Fruit fly (Drosophila melanogaster) whole organism, embryonic: ENCODE measurements around the gene CG46042.

Experiments used
- CG11093 ChIP-seq: fragments of 200-800 bp; sonication (Bioruptor generic); IDR thresholded peaks from 3 replicates; pipeline ENCODE4 v1.3.6; 2022; ENCODE audit warnings: missing biosample characterization, missing genetic modification characterization
- CG14965 ChIP-seq: fragments of 200-800 bp; sonication (Bioruptor generic); optimal IDR thresholded peaks from 2 replicates; lab custom pipeline; 2016; ENCODE audit warnings: missing biosample characterization, missing genetic modification characterization, borderline replicate concordance
- CG1603 ChIP-seq: fragments of 200-800 bp; sonication (Bioruptor generic); optimal IDR thresholded peaks from 2 replicates; lab custom pipeline; 2019; ENCODE audit warnings: missing biosample characterization, mild to moderate bottlenecking, missing genetic modification characterization, moderate library complexity
- CG6254 ChIP-seq: fragments of 200-800 bp; sonication (Bioruptor generic); optimal IDR thresholded peaks from 3 replicates; lab custom pipeline; 2017; ENCODE audit warnings: mild to moderate bottlenecking, missing biosample characterization, missing genetic modification reagents, missing genetic modification characterization
- CG7271 ChIP-seq: fragments of 200-800 bp; sonication (Bioruptor generic); optimal IDR thresholded peaks from 2 replicates; lab custom pipeline; 2018; ENCODE audit warnings: missing biosample characterization, mild to moderate bottlenecking, missing genetic modification characterization, moderate library complexity
- D ChIP-seq, 2 experiments: fragments of 200-800 bp in 1 of 2; fragments of >200 bp in 1 of 2; sonication (Bioruptor generic) in 1 of 2; optimal IDR thresholded peaks; 2 replicates in 1 of 2; 3 replicates in 1 of 2; lab custom pipeline; 2017; ENCODE audit warnings: mild to moderate bottlenecking in 1 of 2, missing biosample characterization in 1 of 2, missing genetic modification characterization in 1 of 2, missing genetic modification reagents in 1 of 2
- Ets97D ChIP-seq: fragments of 200-800 bp; sonication (Bioruptor generic); optimal IDR thresholded peaks from 3 replicates; lab custom pipeline; 2016; ENCODE audit warnings: missing biosample characterization, missing genetic modification characterization
- H15 ChIP-seq: fragments of 200-800 bp; sonication (Bioruptor generic); IDR thresholded peaks from 3 replicates; pipeline ENCODE4 v1.3.6; 2022; ENCODE audit warnings: missing biosample characterization, missing genetic modification characterization
- HHEX ChIP-seq: fragments of 200-800 bp; sonication (Bioruptor generic); optimal IDR thresholded peaks from 3 replicates; lab custom pipeline; 2017; ENCODE audit warnings: missing biosample characterization, mild to moderate bottlenecking, missing genetic modification characterization, missing genetic modification reagents
- Hey ChIP-seq: fragments of 200-800 bp; sonication (Bioruptor generic); optimal IDR thresholded peaks from 3 replicates; lab custom pipeline; 2018; ENCODE audit warnings: missing biosample characterization, mild to moderate bottlenecking, missing genetic modification characterization
- Kr ChIP-seq: fragments of 200-800 bp; sonication (Bioruptor generic); optimal IDR thresholded peaks from 2 replicates; lab custom pipeline; 2017; ENCODE audit warnings: missing biosample characterization, mild to moderate bottlenecking, missing genetic modification characterization
- Sry-β ChIP-seq: fragments of 200-800 bp; sonication (Bioruptor generic); optimal IDR thresholded peaks from 2 replicates; lab custom pipeline; 2018; ENCODE audit warnings: missing biosample characterization, mild to moderate bottlenecking, missing genetic modification characterization, moderate library complexity
- TFAM ChIP-seq: fragments of 200-800 bp; sonication (Bioruptor generic); optimal IDR thresholded peaks from 2 replicates; lab custom pipeline; 2017; ENCODE audit warnings: missing biosample characterization, missing genetic modification characterization, inconsistent platforms
- ara ChIP-seq: fragments of 200-800 bp; sonication (Bioruptor generic); IDR thresholded peaks from 2 replicates; pipeline ENCODE4 v1.3.6; 2022; ENCODE audit warnings: missing biosample characterization, missing genetic modification characterization
- ash1 ChIP-seq: fragments of 200-800 bp; sonication (Bioruptor generic); optimal IDR thresholded peaks from 2 replicates; lab custom pipeline; 2018; ENCODE audit warnings: missing biosample characterization, mild to moderate bottlenecking, missing genetic modification characterization
- az2 ChIP-seq: fragments of 200-800 bp; sonication (Bioruptor generic); optimal IDR thresholded peaks from 3 replicates; lab custom pipeline; 2016; ENCODE audit warnings: missing biosample characterization, missing genetic modification characterization
- cad ChIP-seq: fragments of >200 bp; optimal IDR thresholded peaks from 2 replicates; lab custom pipeline; 2017; ENCODE audit warnings: missing biosample characterization, missing genetic modification characterization
- cg ChIP-seq: fragments of 200-800 bp; sonication (Bioruptor generic); optimal IDR thresholded peaks from 3 replicates; lab custom pipeline; 2019; ENCODE audit warnings: missing biosample characterization, mild to moderate bottlenecking, missing genetic modification characterization, moderate library complexity
- dm ChIP-seq: fragments of 200-800 bp; sonication (Bioruptor generic); optimal IDR thresholded peaks from 3 replicates; lab custom pipeline; 2016; ENCODE audit warnings: missing biosample characterization, missing genetic modification characterization
- emc ChIP-seq: fragments of 200-800 bp; sonication (Bioruptor generic); optimal IDR thresholded peaks from 2 replicates; lab custom pipeline; 2016; ENCODE audit warnings: missing biosample characterization, missing genetic modification characterization
- ewg ChIP-seq: fragments of 200-800 bp; sonication (Bioruptor generic); optimal IDR thresholded peaks from 3 replicates; lab custom pipeline; 2017; ENCODE audit warnings: mild to moderate bottlenecking, missing biosample characterization, missing genetic modification reagents, missing genetic modification characterization
- insv ChIP-seq, 2 experiments: fragments of 200-800 bp; sonication (Bioruptor generic); optimal IDR thresholded peaks; 3 replicates each; lab custom pipeline; 2016 to 2018; ENCODE audit warnings: missing biosample characterization in 2 of 2, missing genetic modification characterization in 2 of 2
- kni ChIP-seq: fragments of 200-800 bp; sonication (Bioruptor generic); optimal IDR thresholded peaks from 3 replicates; lab custom pipeline; 2017; ENCODE audit warnings: mild to moderate bottlenecking, missing biosample characterization, missing genetic modification reagents, missing genetic modification characterization
- mirr ChIP-seq: fragments of 200-800 bp; sonication (Bioruptor generic); optimal IDR thresholded peaks from 3 replicates; lab custom pipeline; 2018; ENCODE audit warnings: missing biosample characterization, mild to moderate bottlenecking, missing genetic modification characterization
- nerfin-1 ChIP-seq: fragments of 200-800 bp; sonication (Bioruptor generic); optimal IDR thresholded peaks from 3 replicates; lab custom pipeline; 2019; ENCODE audit warnings: missing biosample characterization, mild to moderate bottlenecking, missing genetic modification characterization, moderate library complexity
- nom ChIP-seq: fragments of 200-800 bp; sonication (Bioruptor generic); optimal IDR thresholded peaks from 2 replicates; lab custom pipeline; 2017; ENCODE audit warnings: missing biosample characterization, missing genetic modification characterization, mild to moderate bottlenecking, moderate library complexity, missing genetic modification reagents
- pros ChIP-seq: fragments of 200-800 bp; sonication (Bioruptor generic); optimal IDR thresholded peaks from 3 replicates; lab custom pipeline; 2019; ENCODE audit warnings: missing biosample characterization, mild to moderate bottlenecking, missing genetic modification characterization, moderate library complexity
- shn ChIP-seq: fragments of 200-800 bp; sonication (Bioruptor generic); optimal IDR thresholded peaks from 3 replicates; lab custom pipeline; 2016; ENCODE audit warnings: missing biosample characterization, missing genetic modification characterization
- sima ChIP-seq: fragments of 200-800 bp; sonication (Bioruptor generic); optimal IDR thresholded peaks from 2 replicates; lab custom pipeline; 2016; ENCODE audit warnings: missing biosample characterization, missing genetic modification characterization
- tap ChIP-seq: fragments of 200-800 bp; optimal IDR thresholded peaks from 3 replicates; lab custom pipeline; 2019; ENCODE audit warnings: missing biosample characterization, mild to moderate bottlenecking, missing genetic modification characterization, moderate library complexity
- tll ChIP-seq, 2 experiments: fragments of 200-800 bp in 1 of 2; fragments of >200 bp in 1 of 2; sonication (Bioruptor generic) in 1 of 2; optimal IDR thresholded peaks; 2 replicates each; lab custom pipeline; 2017 to 2019; ENCODE audit warnings: missing biosample characterization in 2 of 2, missing genetic modification characterization in 2 of 2, mild to moderate bottlenecking in 1 of 2, moderate library complexity in 1 of 2
- tna ChIP-seq: fragments of 200-800 bp; sonication (Bioruptor generic); IDR thresholded peaks from 2 replicates; pipeline ENCODE4 v1.3.6; 2022; ENCODE audit warnings: missing biosample characterization, missing genetic modification characterization; ENCODE audit not compliant: partially characterized antibody
- twi ChIP-seq: fragments of 200-800 bp; optimal IDR thresholded peaks from 2 replicates; lab custom pipeline; 2019; ENCODE audit warnings: missing biosample characterization, mild to moderate bottlenecking, missing genetic modification characterization, moderate library complexity
- zen ChIP-seq: fragments of 200-800 bp; sonication (Bioruptor generic); optimal IDR thresholded peaks from 3 replicates; lab custom pipeline; 2018; ENCODE audit warnings: missing biosample characterization, mild to moderate bottlenecking, missing genetic modification characterization, moderate library complexity
- zfh2 ChIP-seq: fragments of 200-800 bp; sonication (Bioruptor generic); optimal IDR thresholded peaks from 2 replicates; lab custom pipeline; 2016; ENCODE audit warnings: missing biosample characterization, missing genetic modification characterization

Gene CG46042

dm6 chr3R:19930913-19931706 is 11.1 kb downstream of the CG46042 start:
- TF ChIP-seq D (optimal IDR thresholded peaks at IDR 0.05; lab: Kevin White, UChicago) (peak; percentile 78), D (GFP tag; optimal IDR thresholded peaks at IDR 0.05; lab: Kevin White, UChicago) (peak; percentile 8), pros (GFP tag; lab: Kevin White, UChicago) (peak; percentile 98), kni (peak; percentile 44), CG11093 (GFP tag; lab: Robert Waterston, UW) (0 out of 3 replicates have a peak, but pooled peaks have one; percentile 29), twi (tag; lab: Kevin White, UChicago) (peak; percentile 40), Sry-β (GFP tag; lab: Kevin White, UChicago) (no peak), ewg (peak; percentile 35), mirr (no peak), tll (GFP tag; optimal IDR thresholded peaks at IDR 0.05; lab: Kevin White, UChicago) (peak in 1 of 2 experiments; percentile 95), emc (GFP tag; lab: Kevin White, UChicago) (no peak), cad (peak; percentile 59), Kr (GFP tag; lab: Kevin White, UChicago) (peak; percentile 50), nerfin-1 (tag; lab: Kevin White, UChicago) (peak; percentile 92), zen (tag; lab: Kevin White, UChicago) (peak; percentile 86), az2 (GFP tag; lab: Kevin White, UChicago) (no peak)

dm6 chr3R:19928544-19928943 is 13.7 kb downstream of the CG46042 start, which contains the start of gene CG4459:
CG4459 (minus strand) TSS chr3R:19928644.
- no peak for TF ChIP-seq nom (GFP tag; lab: Kevin White, UChicago)
- no peak for TF ChIP-seq shn (GFP tag; lab: Kevin White, UChicago)
- no peak for TF ChIP-seq dm (GFP tag; lab: Kevin White, UChicago)
- TF ChIP-seq CG14965 (GFP tag; lab: Kevin White, UChicago), result no peak
- no peak for TF ChIP-seq H15
- no peak for TF ChIP-seq ash1 (GFP tag; lab: Kevin White, UChicago)
- no peak for TF ChIP-seq Ets97D
- no peak for TF ChIP-seq tap (tag; lab: Kevin White, UChicago)
- no peak for TF ChIP-seq sima (GFP tag; lab: Kevin White, UChicago)
- TF ChIP-seq CG7271 (tag; lab: Kevin White, UChicago), result no peak
- no peak for TF ChIP-seq Hey (tag; lab: Kevin White, UChicago)
- TF ChIP-seq CG1603 (tag; lab: Kevin White, UChicago), result no peak
- no peak for TF ChIP-seq tna (GFP tag; lab: Robert Waterston, UW)
- no peak for TF ChIP-seq TFAM
- TF ChIP-seq zfh2 (GFP tag; lab: Kevin White, UChicago), result no peak
- no peak for TF ChIP-seq CG6254

dm6 chr3R:19925271-19925670 is 16.9 kb downstream of the CG46042 start, which contains the start of gene CG4462:
CG4462 (minus strand) TSS chr3R:19925371.
- no peak for TF ChIP-seq ara
- TF ChIP-seq insv (GFP tag; optimal IDR thresholded peaks at IDR 0.05; lab: Kevin White, UChicago), result peak in 1 of 2 experiments; percentile 20
- no peak for TF ChIP-seq HHEX (GFP tag; lab: Kevin White, UChicago)
- no peak for TF ChIP-seq cg (GFP tag; lab: Kevin White, UChicago)
